Worm (Caenorhabditis elegans): ENCODE measurements around the gene ilys-4.

DNA sequence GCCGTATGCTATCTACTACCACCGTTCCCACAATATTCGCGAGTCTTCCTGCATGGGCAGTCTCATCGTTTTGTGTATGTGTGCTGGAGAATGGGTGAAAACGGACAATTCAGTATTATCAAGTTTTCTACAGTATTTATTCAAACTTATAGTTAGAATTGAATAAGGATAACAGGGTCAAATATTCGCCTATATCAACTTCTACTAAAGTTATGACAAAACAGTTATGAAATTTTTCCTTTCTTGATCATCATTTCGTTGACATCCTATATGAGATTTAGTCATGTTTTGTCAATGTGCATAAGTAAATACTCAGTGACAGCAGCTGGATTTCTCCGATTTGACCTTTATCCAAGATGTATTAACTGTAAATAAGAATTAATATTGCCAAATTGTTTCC, 46.1 kb downstream of the ilys-4 start:
- TF ChIP-seq tbx-11 (GFP tag; IDR thresholded peaks at IDR 0.05) (no peak), ama-1 (optimal IDR thresholded peaks at IDR 0.05) (no peak), flt-1 (GFP tag; IDR thresholded peaks at IDR 0.05) (no peak), tbx-37 (GFP tag; conservative IDR thresholded peaks at IDR 0.05) (no peak), hmg-4 (GFP tag; optimal IDR thresholded peaks at IDR 0.05) (no peak), hnd-1 (tag; optimal IDR thresholded peaks at IDR 0.05) (no peak), B0310.2 (tag; optimal IDR thresholded peaks at IDR 0.05) (no peak), hmbx-1 (tag; optimal IDR thresholded peaks at IDR 0.05) (no peak), ceh-36 (tag; optimal IDR thresholded peaks at IDR 0.05) (no peak), ets-7 (tag; optimal IDR thresholded peaks at IDR 0.05) (no peak), F13C5.2 (tag; optimal IDR thresholded peaks at IDR 0.05) (no peak), aly-1 (tag; optimal IDR thresholded peaks at IDR 0.05) (no peak), pes-1 (GFP tag; IDR thresholded peaks at IDR 0.05) (no peak)

Measured in whole organism, early embryonic.